Fruit fly (Drosophila melanogaster) whole organism, adult: Measurements from ENCODE around the gene S-Lap2.

Source experiments
- CG12768 ChIP-seq: fragments of 200-800 bp; sonication (Bioruptor generic); optimal IDR thresholded peaks from 2 replicates; lab custom pipeline; 2017; ENCODE audit warnings: missing biosample characterization, missing genetic modification characterization, mild to moderate bottlenecking, moderate library complexity, missing genetic modification reagents
- CG1620 ChIP-seq: fragments of 200-800 bp; sonication (Bioruptor generic); optimal IDR thresholded peaks from 2 replicates; lab custom pipeline; 2016; ENCODE audit warnings: missing biosample characterization, missing genetic modification characterization
- CG7045 ChIP-seq: fragments of 200-800 bp; sonication (Bioruptor generic); optimal IDR thresholded peaks from 2 replicates; lab custom pipeline; 2017; ENCODE audit warnings: missing biosample characterization, mild to moderate bottlenecking, missing genetic modification characterization
- CG7101 ChIP-seq: fragments of 200-800 bp; sonication (Bioruptor generic); optimal IDR thresholded peaks from 2 replicates; lab custom pipeline; 2018; ENCODE audit warnings: missing biosample characterization, mild to moderate bottlenecking, missing genetic modification characterization, moderate library complexity
- Crg-1 ChIP-seq: fragments of 200-800 bp; sonication (Bioruptor generic); optimal IDR thresholded peaks from 2 replicates; lab custom pipeline; 2016; ENCODE audit warnings: missing biosample characterization, missing genetic modification characterization
- Hr96 ChIP-seq: fragments of 200-800 bp; sonication (Bioruptor generic); optimal IDR thresholded peaks from 2 replicates; lab custom pipeline; 2016; ENCODE audit warnings: missing biosample characterization, missing genetic modification characterization
- cnc ChIP-seq, 2 experiments: fragments of >200 bp; optimal IDR thresholded peaks; 2 replicates each; lab custom pipeline; 2017
- kay ChIP-seq: fragments of 200-800 bp; sonication (Bioruptor generic); peaks from one replicate; lab custom pipeline; 2016; ENCODE audit warnings: missing biosample characterization, missing genetic modification characterization, borderline replicate concordance
- ovo ChIP-seq: fragments of 200-800 bp; sonication (Bioruptor generic); optimal IDR thresholded peaks from 2 replicates; lab custom pipeline; 2016; ENCODE audit warnings: missing biosample characterization, missing genetic modification characterization
- toe ChIP-seq: fragments of 200-800 bp; sonication (Bioruptor generic); optimal IDR thresholded peaks from 2 replicates; lab custom pipeline; 2016; ENCODE audit warnings: missing biosample characterization, missing genetic modification characterization

dm6 chr3L:8646821-8647220 lies 27.1 kb downstream of the S-Lap2 start, which contains the start of the genes CG13305 and Pex7:
- TF ChIP-seq CG7045 (GFP tag; lab: Kevin White, UChicago): no peak
- no peak for TF ChIP-seq kay (GFP tag; lab: Kevin White, UChicago)
- no peak for TF ChIP-seq CG12768 (GFP tag; lab: Kevin White, UChicago)
- no peak for TF ChIP-seq CG7101
- TF ChIP-seq ovo: no peak
- no peak for TF ChIP-seq toe (GFP tag; lab: Kevin White, UChicago)
- no peak for TF ChIP-seq Crg-1 (GFP tag; lab: Kevin White, UChicago)
- no peak for TF ChIP-seq CG1620 (GFP tag; lab: Kevin White, UChicago)
- TF ChIP-seq cnc (optimal IDR thresholded peaks at IDR 0.05; lab: Kevin White, UChicago): no peak
- no peak for TF ChIP-seq Hr96 (GFP tag; lab: Kevin White, UChicago)
